Worm (Caenorhabditis elegans) whole organism, early embryonic: ENCODE results near the gene F10C2.7.

Experiments
- aly-1 ChIP-seq: sonication (generic microtip); optimal IDR thresholded peaks from 2 replicates; lab custom pipeline; 2016; ENCODE audit warnings: missing genetic modification characterization, missing compliant biosample characterization
- ama-1 ChIP-seq: fragments of 150-350 bp; optimal IDR thresholded peaks from 2 replicates; lab custom pipeline; 2014
- ets-7 ChIP-seq: sonication (generic microtip); optimal IDR thresholded peaks from 2 replicates; lab custom pipeline; 2016; ENCODE audit warnings: missing genotype, missing genetic modification characterization, missing compliant biosample characterization
- flt-1 ChIP-seq: fragments of 200-800 bp; sonication (Bioruptor generic); IDR thresholded peaks from 2 replicates; pipeline ENCODE4 v1.3.6; 2022; ENCODE audit warnings: missing genetic modification characterization, missing compliant biosample characterization
- pes-1 ChIP-seq: fragments of 200-800 bp; sonication (Bioruptor generic); IDR thresholded peaks from 2 replicates; pipeline ENCODE4 v1.3.6; 2022; ENCODE audit warnings: missing genetic modification reagents, missing genetic modification characterization, missing compliant biosample characterization
- scrt-1 ChIP-seq: fragments of 200-800 bp; sonication (Bioruptor generic); IDR thresholded peaks from 2 replicates; pipeline ENCODE4 v1.3.6; 2022; ENCODE audit warnings: missing genetic modification characterization, missing compliant biosample characterization
- tbx-11 ChIP-seq: fragments of 200-800 bp; sonication (Bioruptor generic); IDR thresholded peaks from 2 replicates; pipeline ENCODE4 v1.3.6; 2022; ENCODE audit warnings: missing genetic modification characterization, missing compliant biosample characterization
- tbx-37 ChIP-seq: fragments of 200-800 bp; sonication (Bioruptor generic); conservative IDR thresholded peaks from 2 replicates; pipeline ENCODE4 v1.3.6; 2022; ENCODE audit warnings: missing genetic modification reagents, missing genetic modification characterization, missing compliant biosample characterization

ce11 chrV:12080274-12080673, 26.6 kb downstream of the F10C2.7 start, which contains the start of gene R07B7.9:
- TF ChIP-seq flt-1: no peak
- no peak for TF ChIP-seq ama-1 (lab: Kevin White, UChicago)
- no peak for TF ChIP-seq pes-1 (GFP tag; lab: Robert Waterston, UW)
- TF ChIP-seq ets-7 (tag; lab: Kevin White, UChicago): no peak
- TF ChIP-seq aly-1 (tag; lab: Kevin White, UChicago): no peak
- no peak for TF ChIP-seq tbx-37 (GFP tag; lab: Robert Waterston, UW)
- TF ChIP-seq scrt-1 (GFP tag; lab: Robert Waterston, UW): no peak
- TF ChIP-seq tbx-11 (GFP tag; lab: Robert Waterston, UW): no peak
